Worm (Caenorhabditis elegans): ENCODE data around the gene M02B7.7.

M02B7.7 gene

ce11 chrIV:3820133-3820532, 13.1 kb upstream of the M02B7.7 start:
- no peak for TF ChIP-seq T22C8.4 (GFP tag; IDR thresholded peaks at IDR 0.05)
- TF ChIP-seq ref-1 (GFP tag; conservative IDR thresholded peaks at IDR 0.05): no peak
- TF ChIP-seq klf-2 (GFP tag; conservative IDR thresholded peaks at IDR 0.05): no peak
- no peak for TF ChIP-seq ztf-29 (GFP tag; IDR thresholded peaks at IDR 0.05)
- no peak for TF ChIP-seq tab-1 (GFP tag; IDR thresholded peaks at IDR 0.05)
- no peak for TF ChIP-seq ztf-23 (GFP tag; IDR thresholded peaks at IDR 0.05)
- TF ChIP-seq med-1 (GFP tag; optimal IDR thresholded peaks at IDR 0.05; ENCODE audit: insufficient read depth): no peak
- no peak for TF ChIP-seq flt-1 (GFP tag; IDR thresholded peaks at IDR 0.05)

- no peak for TF ChIP-seq flt-1 (GFP tag; IDR thresholded peaks at IDR 0.05)
- TF ChIP-seq ztf-29 (GFP tag; IDR thresholded peaks at IDR 0.05): no peak
- no peak for TF ChIP-seq klf-2 (GFP tag; conservative IDR thresholded peaks at IDR 0.05)
- TF ChIP-seq tab-1 (GFP tag; IDR thresholded peaks at IDR 0.05): no peak
- no peak for TF ChIP-seq med-1 (GFP tag; optimal IDR thresholded peaks at IDR 0.05; ENCODE audit: insufficient read depth)
- TF ChIP-seq T22C8.4 (GFP tag; IDR thresholded peaks at IDR 0.05): no peak
- TF ChIP-seq cog-1 (tag; optimal IDR thresholded peaks at IDR 0.05): no peak
- TF ChIP-seq ztf-23 (GFP tag; IDR thresholded peaks at IDR 0.05): no peak
- no peak for TF ChIP-seq ref-1 (GFP tag; conservative IDR thresholded peaks at IDR 0.05)
Observed at ce11 chrIV:3819278-3819777, 12.3 kb upstream of the M02B7.7 start, which contains the start of gene bris-1. TSS of gene bris-1 (minus strand) at chrIV:3819328.

- TF ChIP-seq tab-1 (GFP tag; IDR thresholded peaks at IDR 0.05): no peak
- TF ChIP-seq ztf-29 (GFP tag; IDR thresholded peaks at IDR 0.05): no peak
- TF ChIP-seq ref-1 (GFP tag; conservative IDR thresholded peaks at IDR 0.05): no peak
Observed at ce11 chrIV:3817253-3817652, 10.3 kb upstream of the M02B7.7 start.

- TF ChIP-seq ref-1 (GFP tag; conservative IDR thresholded peaks at IDR 0.05) (no peak), ztf-29 (GFP tag; IDR thresholded peaks at IDR 0.05) (no peak), cog-1 (tag; optimal IDR thresholded peaks at IDR 0.05) (no peak), tab-1 (GFP tag; IDR thresholded peaks at IDR 0.05) (no peak), T22C8.4 (GFP tag; IDR thresholded peaks at IDR 0.05) (no peak), klf-2 (GFP tag; conservative IDR thresholded peaks at IDR 0.05) (no peak)
Observed at ce11 chrIV:3815259-3815644, 8.3 kb upstream of the M02B7.7 start.

ce11 chrIV:3814553-3815258, 7.7 kb upstream of the M02B7.7 start:
- TF ChIP-seq med-1 (GFP tag; optimal IDR thresholded peaks at IDR 0.05; ENCODE audit: insufficient read depth): no peak
- TF ChIP-seq tab-1 (GFP tag; IDR thresholded peaks at IDR 0.05): no peak
- no peak for TF ChIP-seq klf-2 (GFP tag; conservative IDR thresholded peaks at IDR 0.05)

ce11 chrIV:3812812-3813211, 5.8 kb upstream of the M02B7.7 start:
- TF ChIP-seq flt-1 (GFP tag; IDR thresholded peaks at IDR 0.05) (no peak), tab-1 (GFP tag; IDR thresholded peaks at IDR 0.05) (0 out of 2 replicates have a peak, but pooled peaks have one; percentile 32)

ce11 chrIV:3807545-3807944, 553 bp upstream of the M02B7.7 start:
- TF ChIP-seq ztf-23 (GFP tag; IDR thresholded peaks at IDR 0.05): 0 out of 2 replicates have a peak, but pooled peaks have one; percentile 7
- TF ChIP-seq klf-2 (GFP tag; conservative IDR thresholded peaks at IDR 0.05): no peak

- TF ChIP-seq tab-1 (GFP tag; IDR thresholded peaks at IDR 0.05) (no peak), T22C8.4 (GFP tag; IDR thresholded peaks at IDR 0.05) (no peak)
Observed at ce11 chrIV:3805219-3805618, 1.8 kb downstream of the M02B7.7 start, which contains the start of gene fbxc-47. TSS of gene fbxc-47 (plus strand) at chrIV:3805519.

- no peak for TF ChIP-seq klf-2 (GFP tag; conservative IDR thresholded peaks at IDR 0.05)
- TF ChIP-seq ref-1 (GFP tag; conservative IDR thresholded peaks at IDR 0.05): no peak
- TF ChIP-seq T22C8.4 (GFP tag; IDR thresholded peaks at IDR 0.05): 0 out of 2 replicates have a peak, but pooled peaks have one; percentile 10
- TF ChIP-seq ztf-23 (GFP tag; IDR thresholded peaks at IDR 0.05): peak; percentile 74
- 0 out of 2 replicates have a peak, but pooled peaks have one; percentile 15 for TF ChIP-seq flt-1 (GFP tag; IDR thresholded peaks at IDR 0.05)
- TF ChIP-seq tab-1 (GFP tag; IDR thresholded peaks at IDR 0.05): no peak
Observed at ce11 chrIV:3803252-3803651, 3.7 kb downstream of the M02B7.7 start, which contains the start of the genes algn-14 and M02B7.2. TSS of gene algn-14 (minus strand) at chrIV:3803426. TSS of gene M02B7.2 (plus strand) at chrIV:3803581.

ce11 chrIV:3800952-3801351, 6.0 kb downstream of the M02B7.7 start, which contains the start of gene osm-3:
TSS of gene osm-3 (minus strand) at chrIV:3801052.
- TF ChIP-seq T22C8.4 (GFP tag; IDR thresholded peaks at IDR 0.05) (no peak), med-1 (GFP tag; optimal IDR thresholded peaks at IDR 0.05; ENCODE audit: insufficient read depth) (no peak)

ce11 chrIV:3797442-3797841, 9.6 kb downstream of the M02B7.7 start:
- no peak for TF ChIP-seq klf-2 (GFP tag; conservative IDR thresholded peaks at IDR 0.05)
- no peak for TF ChIP-seq cog-1 (tag; optimal IDR thresholded peaks at IDR 0.05)
